Fruit fly (Drosophila melanogaster) whole organism: ENCODE measurements around the gene VhaAC39-2.
A peak's percentile ranks its signal among the peaks of the same experiment; 100 is the strongest.

ENCODE experiments used
- CG8478 ChIP-seq: fragments of >200 bp; optimal IDR thresholded peaks from 2 replicates; lab custom pipeline; 2018; ENCODE audit warnings: inconsistent platforms
- Dll ChIP-seq: fragments of >200 bp; optimal IDR thresholded peaks from 2 replicates; lab custom pipeline; 2017
- EcR ChIP-seq, 2 experiments: fragments of >200 bp; optimal IDR thresholded peaks; 2 replicates each; lab custom pipeline; 2017; ENCODE audit warnings: missing biosample characterization in 2 of 2, missing genetic modification characterization in 2 of 2, missing genetic modification reagents in 2 of 2
- pan ChIP-seq: fragments of >200 bp; optimal IDR thresholded peaks from 2 replicates; lab custom pipeline; 2017
- psq ChIP-seq: fragments of >200 bp; optimal IDR thresholded peaks from 2 replicates; lab custom pipeline; 2017
- usp ChIP-seq: fragments of >200 bp; optimal IDR thresholded peaks from 2 replicates; lab custom pipeline; 2017; ENCODE audit warnings: missing biosample characterization, missing genetic modification characterization, mixed read lengths

The VhaAC39-2 gene

dm6 chr3R:23164630-23165029, 5.5 kb upstream of the VhaAC39-2 start:
- TF ChIP-seq EcR (GFP tag; optimal IDR thresholded peaks at IDR 0.05; lab: Kevin White, UChicago) (no peak), psq (lab: Kevin White, UChicago) (no peak), usp (GFP tag; lab: Kevin White, UChicago) (no peak), CG8478 (no peak), Dll (lab: Kevin White, UChicago) (no peak), pan (no peak)

dm6 chr3R:23164134-23164533, 5.0 kb upstream of the VhaAC39-2 start:
- no peak for TF ChIP-seq EcR (GFP tag; optimal IDR thresholded peaks at IDR 0.05; lab: Kevin White, UChicago)
- TF ChIP-seq pan, result no peak
- no peak for TF ChIP-seq Dll (lab: Kevin White, UChicago)
- no peak for TF ChIP-seq usp (GFP tag; lab: Kevin White, UChicago)
- TF ChIP-seq CG8478, result no peak
- TF ChIP-seq psq (lab: Kevin White, UChicago), result no peak

DNA sequence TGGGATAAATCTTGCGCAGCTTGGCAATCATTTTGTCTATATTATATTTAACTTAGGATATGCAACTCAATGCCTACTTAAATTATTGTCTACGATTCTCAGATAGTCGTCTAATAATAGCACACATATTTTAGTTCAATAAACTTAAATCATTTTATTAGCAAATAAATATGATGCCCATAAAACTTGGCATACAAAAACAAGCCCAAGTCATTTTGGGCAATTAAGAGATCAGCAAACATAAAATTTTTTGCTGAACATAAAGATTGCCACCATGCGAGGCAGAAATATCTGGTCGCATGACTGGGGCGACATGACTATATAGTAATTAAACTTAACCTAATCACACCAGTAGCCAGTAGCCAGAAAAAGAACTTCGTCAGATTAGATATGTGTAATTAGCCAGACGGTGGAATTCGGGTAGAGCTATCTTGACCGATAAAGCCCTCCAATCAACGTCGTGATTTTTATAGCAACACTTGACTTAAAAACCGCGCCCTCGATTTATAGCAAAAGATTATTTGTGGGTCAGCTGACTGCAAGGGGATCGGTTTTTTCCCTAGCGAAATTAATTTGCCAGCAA, 2.3 kb upstream of the VhaAC39-2 start, which contains the start of gene CG13829:
Gene CG13829 (minus strand): TSS at position 51 of the 583 bp plus-strand sequence.
- TF ChIP-seq usp (GFP tag; lab: Kevin White, UChicago), result no peak
- TF ChIP-seq Dll (lab: Kevin White, UChicago), result no peak
- no peak for TF ChIP-seq CG8478
- no peak for TF ChIP-seq psq (lab: Kevin White, UChicago)
- no peak for TF ChIP-seq pan
- no peak for TF ChIP-seq EcR (GFP tag; optimal IDR thresholded peaks at IDR 0.05; lab: Kevin White, UChicago)

DNA sequence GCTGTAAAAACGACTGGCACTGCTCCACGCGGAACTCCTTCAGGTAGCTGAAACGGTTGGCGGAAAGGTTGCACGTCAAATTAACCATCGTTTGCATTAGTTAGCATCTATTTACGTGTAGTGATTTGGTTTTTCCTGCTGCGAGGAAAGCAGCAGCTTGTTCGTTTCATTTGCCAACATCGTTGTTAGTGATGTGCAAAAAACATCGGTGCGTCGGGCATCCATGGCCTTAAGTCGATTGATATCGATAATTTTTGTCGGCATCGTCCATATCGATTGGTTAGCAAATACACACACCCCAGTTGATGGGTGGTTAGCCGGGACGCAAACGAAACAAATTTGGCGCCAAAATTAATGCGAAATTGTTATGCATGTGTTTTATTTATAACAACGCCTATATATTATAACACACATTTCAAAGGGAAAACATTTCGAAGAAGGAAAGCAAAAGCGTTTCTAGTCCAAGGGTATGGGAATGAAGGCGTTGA, 1.4 kb downstream of the VhaAC39-2 start, which contains the start of gene unk:
Gene unk (minus strand): TSS at position 199 of the 488 bp plus-strand sequence.
- TF ChIP-seq CG8478, result no peak
- no peak for TF ChIP-seq pan
- TF ChIP-seq EcR (GFP tag; optimal IDR thresholded peaks at IDR 0.05; lab: Kevin White, UChicago), result no peak
- no peak for TF ChIP-seq psq (lab: Kevin White, UChicago)
- TF ChIP-seq usp (GFP tag; lab: Kevin White, UChicago), result no peak

- TF ChIP-seq usp (GFP tag; lab: Kevin White, UChicago), result no peak
- TF ChIP-seq pan, result no peak
- peak; percentile 63 for TF ChIP-seq CG8478
- peak in 1 of 2 experiments; percentile 80 for TF ChIP-seq EcR (GFP tag; optimal IDR thresholded peaks at IDR 0.05; lab: Kevin White, UChicago)
- no peak for TF ChIP-seq Dll (lab: Kevin White, UChicago)
- no peak for TF ChIP-seq psq (lab: Kevin White, UChicago)
Observed at dm6 chr3R:23156865-23157515, 2.1 kb downstream of the VhaAC39-2 start.

DNA sequence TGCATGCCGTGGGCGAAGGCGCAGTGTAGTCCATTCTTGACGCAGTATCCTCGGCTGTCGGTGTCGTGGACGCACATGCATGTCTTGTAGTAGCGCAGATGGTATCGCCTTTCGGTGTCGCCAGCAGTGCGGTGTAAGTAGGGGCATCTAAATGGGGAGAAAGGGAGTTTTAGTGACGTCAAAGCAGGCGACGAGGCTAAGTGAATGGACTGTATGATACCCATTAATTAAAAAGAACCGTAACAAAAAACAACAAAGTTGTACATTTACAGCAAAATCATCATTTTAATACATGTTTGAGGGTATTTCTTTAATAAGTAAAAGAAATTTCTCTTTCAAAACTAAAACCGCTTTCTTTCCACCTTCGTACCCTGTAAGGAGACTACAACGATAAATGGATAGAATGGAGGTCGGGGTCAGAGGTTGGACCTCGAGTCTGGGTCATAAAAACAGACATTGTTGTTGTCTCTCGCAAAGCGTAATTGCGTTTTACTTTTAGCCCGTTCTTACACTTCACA, 2.7 kb downstream of the VhaAC39-2 start:
- TF ChIP-seq usp (GFP tag; lab: Kevin White, UChicago) (no peak), Dll (lab: Kevin White, UChicago) (no peak), CG8478 (no peak), pan (no peak), EcR (GFP tag; optimal IDR thresholded peaks at IDR 0.05; lab: Kevin White, UChicago) (no peak), psq (lab: Kevin White, UChicago) (no peak)

- TF ChIP-seq Dll (lab: Kevin White, UChicago) (no peak), CG8478 (no peak), usp (GFP tag; lab: Kevin White, UChicago) (no peak), EcR (GFP tag; optimal IDR thresholded peaks at IDR 0.05; lab: Kevin White, UChicago) (no peak), psq (lab: Kevin White, UChicago) (no peak), pan (no peak)
Observed at dm6 chr3R:23149021-23149571, 10.0 kb downstream of the VhaAC39-2 start.

DNA sequence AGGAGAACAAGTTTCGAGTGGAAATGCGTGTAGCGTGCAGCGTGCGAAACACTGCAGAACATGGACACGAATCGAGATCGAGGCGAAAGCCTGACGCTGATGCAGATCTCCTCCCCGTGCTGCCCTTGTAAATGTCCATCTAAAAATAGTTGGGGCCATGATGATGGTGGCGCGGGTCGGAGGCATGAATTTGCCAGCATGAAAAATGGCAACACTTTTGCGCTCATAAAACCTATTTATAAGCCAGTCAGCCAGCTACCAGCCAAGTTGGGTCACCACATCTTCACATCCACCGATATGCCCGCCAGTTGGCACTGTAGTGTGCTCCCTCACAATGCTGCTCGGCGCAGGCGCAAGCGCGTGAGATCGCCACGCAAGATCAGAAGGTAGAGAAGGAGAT, 10.7 kb downstream of the VhaAC39-2 start:
- TF ChIP-seq pan, result no peak
- TF ChIP-seq EcR (GFP tag; optimal IDR thresholded peaks at IDR 0.05; lab: Kevin White, UChicago), result no peak
- TF ChIP-seq Dll (lab: Kevin White, UChicago), result no peak
- no peak for TF ChIP-seq CG8478
- no peak for TF ChIP-seq usp (GFP tag; lab: Kevin White, UChicago)
- TF ChIP-seq psq (lab: Kevin White, UChicago), result no peak

DNA sequence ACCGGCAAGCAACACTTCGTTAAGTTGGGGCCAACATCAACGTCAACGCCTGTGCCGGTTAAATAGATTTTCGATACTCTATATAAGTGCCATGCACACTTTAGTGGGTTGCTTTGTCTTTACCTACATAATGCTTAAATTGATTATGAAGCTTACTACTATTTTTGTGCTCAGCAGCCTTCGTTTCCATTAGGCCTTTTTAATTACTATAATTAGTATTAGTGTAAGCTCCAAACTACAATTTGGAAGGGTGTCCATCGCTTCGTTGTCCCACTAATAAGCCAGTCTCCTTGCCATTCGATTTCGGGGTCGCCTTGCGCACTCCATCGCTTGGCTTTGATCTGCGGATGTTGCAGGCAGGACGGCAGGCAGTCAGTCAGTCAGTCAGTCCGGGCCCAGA, 11.5 kb downstream of the VhaAC39-2 start:
- TF ChIP-seq CG8478 (no peak), psq (lab: Kevin White, UChicago) (no peak), pan (no peak), EcR (GFP tag; optimal IDR thresholded peaks at IDR 0.05; lab: Kevin White, UChicago) (no peak), usp (GFP tag; lab: Kevin White, UChicago) (no peak), Dll (lab: Kevin White, UChicago) (no peak)

- no peak for TF ChIP-seq psq (lab: Kevin White, UChicago)
- no peak for TF ChIP-seq usp (GFP tag; lab: Kevin White, UChicago)
- no peak for TF ChIP-seq CG8478
- no peak for TF ChIP-seq Dll (lab: Kevin White, UChicago)
- no peak for TF ChIP-seq EcR (GFP tag; optimal IDR thresholded peaks at IDR 0.05; lab: Kevin White, UChicago)
- TF ChIP-seq pan, result no peak
Observed at dm6 chr3R:23147058-23147457, 12.1 kb downstream of the VhaAC39-2 start.

DNA sequence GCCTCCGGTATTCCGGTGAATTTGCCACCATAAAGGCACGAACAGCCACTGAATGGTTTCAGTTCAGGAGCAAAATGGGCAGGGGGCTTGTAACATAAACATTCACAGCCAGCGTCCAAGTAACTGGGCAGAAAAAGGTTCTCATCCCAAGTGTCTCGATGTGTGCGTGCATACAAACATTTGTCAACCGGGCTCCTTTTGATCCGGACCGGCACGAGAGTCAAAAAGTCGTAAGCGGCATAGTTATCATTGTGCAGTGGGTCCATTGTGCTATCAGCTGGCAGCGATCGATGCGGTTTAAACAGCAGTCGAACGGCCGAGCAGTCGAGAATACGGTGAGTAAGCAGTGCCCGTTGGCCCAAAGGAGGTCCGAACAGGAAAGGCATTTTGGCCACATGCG, 13.4 kb downstream of the VhaAC39-2 start:
- TF ChIP-seq pan, result no peak
- no peak for TF ChIP-seq CG8478
- no peak for TF ChIP-seq Dll (lab: Kevin White, UChicago)
- no peak for TF ChIP-seq psq (lab: Kevin White, UChicago)
- no peak for TF ChIP-seq usp (GFP tag; lab: Kevin White, UChicago)
- TF ChIP-seq EcR (GFP tag; optimal IDR thresholded peaks at IDR 0.05; lab: Kevin White, UChicago), result no peak
